Worm (Caenorhabditis elegans): ENCODE data around the gene T24D5.1.

Gene T24D5.1

ce11 chrX:12563589-12563988 lies 11.0 kb upstream of the T24D5.1 start (continued):
- TF ChIP-seq nhr-90 (tag; optimal IDR thresholded peaks at IDR 0.05) (peak; percentile 92), ceh-91 (GFP tag; IDR thresholded peaks at IDR 0.05) (peak; percentile 32; the same call in 1 of the 2 replicates), F22D6.2 (tag; optimal IDR thresholded peaks at IDR 0.05) (peak; percentile 46), nhr-27 (tag; optimal IDR thresholded peaks at IDR 0.05) (peak; percentile 60), ztf-28 (GFP tag; IDR thresholded peaks at IDR 0.05) (no peak; the same call in 1 of the 2 replicates), tbp1 (GFP tag; optimal IDR thresholded peaks at IDR 0.05) (peak; percentile 97), lsy-27 (tag; optimal IDR thresholded peaks at IDR 0.05; ENCODE audit: borderline replicate concordance, insufficient read depth) (peak; percentile 44), zim-3 (tag; optimal IDR thresholded peaks at IDR 0.05) (peak; percentile 69), attf-6 (GFP tag; IDR thresholded peaks at IDR 0.05) (peak; percentile 81), pbrm-1 (GFP tag; IDR thresholded peaks at IDR 0.05) (peak; percentile 95), egl-44 (GFP tag; IDR thresholded peaks at IDR 0.05) (peak; percentile 91), ceh-27 (GFP tag; optimal IDR thresholded peaks at IDR 0.05) (peak; percentile 81), let-607 (tag; optimal IDR thresholded peaks at IDR 0.05) (peak; percentile 27 to 47), Y79H2A.3 (GFP tag; conservative IDR thresholded peaks at IDR 0.05) (no peak), egl-18 (GFP tag; IDR thresholded peaks at IDR 0.05) (peak; percentile 84), hmg-1.2 (GFP tag; IDR thresholded peaks at IDR 0.05) (peak; percentile 88), efl-1 (GFP tag; optimal IDR thresholded peaks at IDR 0.05) (no peak), ztf-26 (tag; optimal IDR thresholded peaks at IDR 0.05) (no peak), K12H6.12 (tag; optimal IDR thresholded peaks at IDR 0.05) (peak; percentile 70), F39B2.1 (GFP tag; IDR thresholded peaks at IDR 0.05) (0 out of 2 replicates have a peak, but pooled peaks have one; percentile 40), attf-5 (GFP tag; optimal IDR thresholded peaks at IDR 0.05) (peak; percentile 67), hmg-20 (GFP tag; IDR thresholded peaks at IDR 0.05) (peak; percentile 86; the same call in 1 of the 2 replicates), C06A6.2 (GFP tag; conservative IDR thresholded peaks at IDR 0.05) (peak; percentile 57; the same call in 1 of the 2 replicates), lag-1 (GFP tag; IDR thresholded peaks at IDR 0.05) (no peak), snpc-1.3 (tag; optimal IDR thresholded peaks at IDR 0.05; ENCODE audit: insufficient read depth) (peak; percentile 91), dox-1 (GFP tag; IDR thresholded peaks at IDR 0.05) (no peak; the same call in 1 of the 2 replicates), tbx-9 (tag; optimal IDR thresholded peaks at IDR 0.05; ENCODE audit: borderline replicate concordance) (no peak), snpc-4 (GFP tag; optimal IDR thresholded peaks at IDR 0.05) (peak; percentile 84), snpc-4 (tag; optimal IDR thresholded peaks at IDR 0.05) (peak in 1 of 4 experiments; percentile 12), nhr-179 (tag; optimal IDR thresholded peaks at IDR 0.05) (peak; percentile 76), Y56A3A.18 (GFP tag; IDR thresholded peaks at IDR 0.05) (peak; percentile 87; the same call in 1 of the 2 replicates), tlf-1 (GFP tag; optimal IDR thresholded peaks at IDR 0.05) (peak; percentile 26), F55B11.4 (tag; optimal IDR thresholded peaks at IDR 0.05; ENCODE audit: borderline replicate concordance, insufficient read depth) (no peak), ekl-4 (GFP tag; IDR thresholded peaks at IDR 0.05) (peak; percentile 86), madf-10 (tag; optimal IDR thresholded peaks at IDR 0.05) (peak; percentile 76), fkh-3 (tag; optimal IDR thresholded peaks at IDR 0.05) (peak; percentile 90), ztf-25 (GFP tag; IDR thresholded peaks at IDR 0.05) (peak; percentile 93), B0261.1 (tag; optimal IDR thresholded peaks at IDR 0.05) (peak; percentile 98), dpl-1 (GFP tag; optimal IDR thresholded peaks at IDR 0.05) (no peak), unc-62 (GFP tag; optimal IDR thresholded peaks at IDR 0.05) (no peak), lin-26 (GFP tag; IDR thresholded peaks at IDR 0.05) (peak; percentile 98), D2030.7 (GFP tag; IDR thresholded peaks at IDR 0.05) (peak; percentile 70), ccch-3 (GFP tag; optimal IDR thresholded peaks at IDR 0.05) (no peak), snpc-3.4 (tag; optimal IDR thresholded peaks at IDR 0.05) (peak; percentile 85), T07F8.4 (tag; optimal IDR thresholded peaks at IDR 0.05) (peak; percentile 79), zfh-2 (GFP tag; conservative IDR thresholded peaks at IDR 0.05) (no peak), rcor-1 (GFP tag; IDR thresholded peaks at IDR 0.05) (peak; percentile 88), B0019.2 (GFP tag; conservative IDR thresholded peaks at IDR 0.05) (no peak)

Data from whole organism, young adult.